Worm (Caenorhabditis elegans) whole organism, L4 larva: Measurements from ENCODE around the gene F02H6.3.

ENCODE experiments used
- dpl-1 ChIP-seq: fragments of 150-350 bp; optimal IDR thresholded peaks from 2 replicates; lab custom pipeline; 2014; ENCODE audit warnings: missing biosample characterization, missing genetic modification reagents, missing genetic modification characterization
- hlh-11 ChIP-seq: fragments of 200-800 bp; sonication (Bioruptor generic); optimal IDR thresholded peaks from 2 replicates; lab custom pipeline; 2018; ENCODE audit warnings: mild to moderate bottlenecking, missing genetic modification characterization, missing compliant biosample characterization
- lim-7 ChIP-seq: fragments of 200-800 bp; sonication (Bioruptor generic); IDR thresholded peaks from 2 replicates; pipeline ENCODE4 v1.3.6; 2022; ENCODE audit warnings: missing genetic modification characterization, missing compliant biosample characterization
- lin-15B ChIP-seq: fragments of 150-350 bp; sonication (generic microtip); optimal IDR thresholded peaks from 3 replicates; lab custom pipeline; 2014; ENCODE audit warnings: missing biosample characterization, missing genetic modification characterization
- mdl-1 ChIP-seq, 2 experiments: fragments of 150-350 bp in 1 of 2; sonication (generic microtip) in 1 of 2; optimal IDR thresholded peaks; 2 replicates each; lab custom pipeline; 2014 to 2017; ENCODE audit warnings: missing biosample characterization in 2 of 2, missing genetic modification characterization in 2 of 2
- mdt-29 ChIP-seq: fragments of 200-800 bp; sonication (Bioruptor generic); IDR thresholded peaks from 2 replicates; pipeline ENCODE4 v1.3.6; 2022; ENCODE audit warnings: missing genetic modification reagents, missing genetic modification characterization, missing compliant biosample characterization
- nhr-10 ChIP-seq: fragments of 150-350 bp; optimal IDR thresholded peaks from 2 replicates; lab custom pipeline; 2014; ENCODE audit warnings: missing biosample characterization, missing genetic modification characterization
- nhr-111 ChIP-seq: fragments of 200-800 bp; sonication (Bioruptor generic); optimal IDR thresholded peaks from 2 replicates; lab custom pipeline; 2018; ENCODE audit warnings: mild to moderate bottlenecking, missing genetic modification characterization, missing compliant biosample characterization
- nhr-76 ChIP-seq: fragments of 150-350 bp; optimal IDR thresholded peaks from 2 replicates; lab custom pipeline; 2014; ENCODE audit warnings: missing biosample characterization, missing genetic modification characterization
- nhr-77 ChIP-seq: fragments of 150-350 bp; optimal IDR thresholded peaks from 2 replicates; lab custom pipeline; 2014; ENCODE audit warnings: missing biosample characterization, missing genetic modification characterization

DNA sequence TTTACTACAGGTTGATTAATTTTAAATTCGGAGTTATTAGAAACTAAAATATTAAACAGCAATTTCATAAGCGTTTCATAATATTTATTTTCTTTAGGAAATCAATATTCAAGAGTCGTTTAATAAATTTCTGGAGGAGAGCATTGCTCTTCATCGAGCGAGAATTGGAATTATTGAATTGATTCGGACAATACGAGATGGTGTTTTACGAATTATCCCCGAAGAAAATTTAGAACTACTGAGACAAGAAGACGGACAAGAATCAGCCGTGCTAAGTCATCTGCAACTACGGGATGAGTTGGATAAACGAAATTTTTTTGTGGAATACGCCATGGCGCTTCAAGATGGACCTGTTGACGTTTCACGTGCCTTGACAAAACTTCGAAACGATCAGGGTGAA, 8.9 kb upstream of the F02H6.3 start:
- TF ChIP-seq lim-7: no peak
- TF ChIP-seq lin-15B (tag; lab: Kevin White, UChicago): no peak
- TF ChIP-seq hlh-11 (tag; lab: Kevin White, UChicago): no peak
- TF ChIP-seq mdt-29 (GFP tag; lab: Robert Waterston, UW): no peak
- TF ChIP-seq nhr-111 (GFP tag; lab: Kevin White, UChicago): no peak
- TF ChIP-seq nhr-77 (tag; lab: Kevin White, UChicago): no peak
- TF ChIP-seq dpl-1 (GFP tag; lab: Kevin White, UChicago): no peak
- TF ChIP-seq nhr-76: no peak
- TF ChIP-seq nhr-10: no peak
- no peak for TF ChIP-seq mdl-1 (tag; optimal IDR thresholded peaks at IDR 0.05; lab: Kevin White, UChicago)
